Fruit fly (Drosophila melanogaster): ENCODE results near the gene CG15880.

The CG15880 gene

dm6 chr2L:847189-847987, 29.6 kb upstream of the CG15880 start:
- peak; percentile 25 for TF ChIP-seq HLH106 (tag; optimal IDR thresholded peaks at IDR 0.05)
- no peak for TF ChIP-seq Hr83 (GFP tag; optimal IDR thresholded peaks at IDR 0.05; ENCODE audit: poor library complexity, severe bottlenecking)
- peak; percentile 42 for TF ChIP-seq rgr (GFP tag; optimal IDR thresholded peaks at IDR 0.05)
- peak; percentile 15 for TF ChIP-seq psq (GFP tag; optimal IDR thresholded peaks at IDR 0.05)
- no peak for TF ChIP-seq Dif (GFP tag; optimal IDR thresholded peaks at IDR 0.05; ENCODE audit: partially characterized antibody)
- no peak for TF ChIP-seq sv (GFP tag; optimal IDR thresholded peaks at IDR 0.05)
- TF ChIP-seq jim (GFP tag; optimal IDR thresholded peaks at IDR 0.05): no peak
- TF ChIP-seq lola (GFP tag; optimal IDR thresholded peaks at IDR 0.05): no peak
- no peak for TF ChIP-seq usp (GFP tag; optimal IDR thresholded peaks at IDR 0.05)
- peak in 1 of 2 experiments; percentile 55 for TF ChIP-seq foxo (GFP tag; optimal IDR thresholded peaks at IDR 0.05)
- TF ChIP-seq GATAd (GFP tag; optimal IDR thresholded peaks at IDR 0.05): no peak
- TF ChIP-seq Abd-B (GFP tag; optimal IDR thresholded peaks at IDR 0.05): no peak
- no peak for TF ChIP-seq Vsx2 (GFP tag; optimal IDR thresholded peaks at IDR 0.05; ENCODE audit: partially characterized antibody)
- TF ChIP-seq tai (GFP tag; optimal IDR thresholded peaks at IDR 0.05): no peak
- TF ChIP-seq Hnf4 (GFP tag; optimal IDR thresholded peaks at IDR 0.05): no peak
- peak; percentile 25 for TF ChIP-seq dmrt93B (GFP tag; optimal IDR thresholded peaks at IDR 0.05)
- TF ChIP-seq Rel (GFP tag; optimal IDR thresholded peaks at IDR 0.05): no peak
- TF ChIP-seq Rel (tag; optimal IDR thresholded peaks at IDR 0.05): no peak
- peak; percentile 36 for TF ChIP-seq woc (GFP tag; optimal IDR thresholded peaks at IDR 0.05)
- TF ChIP-seq Hr78 (GFP tag; optimal IDR thresholded peaks at IDR 0.05): no peak
- TF ChIP-seq Myc (optimal IDR thresholded peaks at IDR 0.05): no peak
- TF ChIP-seq dsf (GFP tag; optimal IDR thresholded peaks at IDR 0.05; ENCODE audit: borderline replicate concordance): no peak
- TF ChIP-seq OdsH (GFP tag; optimal IDR thresholded peaks at IDR 0.05): peak; percentile 41
- peak; percentile 35 for TF ChIP-seq Sp1 (GFP tag; optimal IDR thresholded peaks at IDR 0.05)
- no peak for TF ChIP-seq pan (optimal IDR thresholded peaks at IDR 0.05)
- no peak for TF ChIP-seq N (GFP tag; optimal IDR thresholded peaks at IDR 0.05)
- peak; percentile 17 for TF ChIP-seq fru (GFP tag; optimal IDR thresholded peaks at IDR 0.05)
- peak; percentile 35 for TF ChIP-seq h (GFP tag; optimal IDR thresholded peaks at IDR 0.05)
- TF ChIP-seq CG32264 (GFP tag; optimal IDR thresholded peaks at IDR 0.05): no peak
- TF ChIP-seq Dfd (GFP tag; optimal IDR thresholded peaks at IDR 0.05): no peak
- no peak for TF ChIP-seq CrebA (GFP tag; optimal IDR thresholded peaks at IDR 0.05; ENCODE audit: borderline replicate concordance)
- no peak for TF ChIP-seq br (GFP tag; optimal IDR thresholded peaks at IDR 0.05)
- TF ChIP-seq brk (GFP tag; optimal IDR thresholded peaks at IDR 0.05): no peak
- no peak for TF ChIP-seq Mio (GFP tag; optimal IDR thresholded peaks at IDR 0.05)
- no peak for TF ChIP-seq sage (GFP tag; optimal IDR thresholded peaks at IDR 0.05)
- TF ChIP-seq dl (GFP tag; optimal IDR thresholded peaks at IDR 0.05; ENCODE audit: insufficient read depth in 1 of 2, partially characterized antibody in 2 of 2): no peak
- no peak for TF ChIP-seq CG9705 (GFP tag; optimal IDR thresholded peaks at IDR 0.05)
- TF ChIP-seq ey (GFP tag; optimal IDR thresholded peaks at IDR 0.05): peak; percentile 42
- no peak for TF ChIP-seq Jra (GFP tag; optimal IDR thresholded peaks at IDR 0.05)

- TF ChIP-seq dsf (GFP tag; optimal IDR thresholded peaks at IDR 0.05; ENCODE audit: borderline replicate concordance) (no peak), usp (GFP tag; optimal IDR thresholded peaks at IDR 0.05) (no peak), fru (GFP tag; optimal IDR thresholded peaks at IDR 0.05) (peak; percentile 52), OdsH (GFP tag; optimal IDR thresholded peaks at IDR 0.05) (peak; percentile 62), rgr (GFP tag; optimal IDR thresholded peaks at IDR 0.05) (peak; percentile 48), brk (GFP tag; optimal IDR thresholded peaks at IDR 0.05) (no peak), CrebA (GFP tag; optimal IDR thresholded peaks at IDR 0.05; ENCODE audit: borderline replicate concordance) (no peak), Sp1 (GFP tag; optimal IDR thresholded peaks at IDR 0.05) (peak; percentile 27), GATAd (GFP tag; optimal IDR thresholded peaks at IDR 0.05) (no peak), br (GFP tag; optimal IDR thresholded peaks at IDR 0.05) (peak; percentile 63), Dif (GFP tag; optimal IDR thresholded peaks at IDR 0.05; ENCODE audit: partially characterized antibody) (no peak), woc (GFP tag; optimal IDR thresholded peaks at IDR 0.05) (peak; percentile 23), Abd-B (GFP tag; optimal IDR thresholded peaks at IDR 0.05) (no peak), foxo (GFP tag; optimal IDR thresholded peaks at IDR 0.05) (peak in 1 of 2 experiments; percentile 57), psq (GFP tag; optimal IDR thresholded peaks at IDR 0.05) (peak; percentile 44), dl (GFP tag; optimal IDR thresholded peaks at IDR 0.05; ENCODE audit: insufficient read depth in 1 of 2, partially characterized antibody in 2 of 2) (no peak), h (GFP tag; optimal IDR thresholded peaks at IDR 0.05) (peak; percentile 30), HLH106 (tag; optimal IDR thresholded peaks at IDR 0.05) (peak; percentile 30), Hnf4 (GFP tag; optimal IDR thresholded peaks at IDR 0.05) (peak; percentile 42), ey (GFP tag; optimal IDR thresholded peaks at IDR 0.05) (peak; percentile 59), sv (GFP tag; optimal IDR thresholded peaks at IDR 0.05) (no peak), Hr78 (GFP tag; optimal IDR thresholded peaks at IDR 0.05) (no peak), jim (GFP tag; optimal IDR thresholded peaks at IDR 0.05) (no peak)
These were observed 28.6 kb upstream of the CG15880 start for dm6 chr2L:846167-846868.

All from whole organism, wandering third instar larva.